Fruit fly (Drosophila melanogaster): ENCODE measurements around the gene CG11382.

Gene CG11382

DNA sequence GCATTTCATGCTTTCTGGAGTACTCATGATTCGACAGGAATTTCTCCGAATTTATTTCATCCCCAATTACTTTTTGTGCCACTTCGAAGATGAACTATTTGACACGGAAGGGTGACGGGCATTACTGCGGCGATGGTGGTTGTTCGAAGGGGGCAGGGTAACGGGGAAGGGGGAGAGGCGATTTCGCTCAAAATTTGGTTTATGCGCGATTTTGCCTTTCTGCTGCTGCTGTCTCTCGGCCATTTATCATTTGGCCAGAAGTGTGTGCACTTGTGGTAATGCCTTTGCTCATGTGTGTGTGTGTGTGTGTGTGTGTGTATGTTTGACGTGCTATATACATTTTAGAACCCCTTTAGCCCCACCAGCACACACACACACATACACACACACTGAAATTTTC, 43.2 kb downstream of the CG11382 start:
- TF ChIP-seq D1 (tag; optimal IDR thresholded peaks at IDR 0.05) (no peak), CG4496 (GFP tag; IDR thresholded peaks at IDR 0.05) (no peak), CG34367 (tag; optimal IDR thresholded peaks at IDR 0.05) (no peak), CG17806 (tag; optimal IDR thresholded peaks at IDR 0.05) (no peak), CG12605 (GFP tag; IDR thresholded peaks at IDR 0.05) (no peak), fd96Ca (GFP tag; IDR thresholded peaks at IDR 0.05) (no peak), rn (GFP tag; IDR thresholded peaks at IDR 0.05) (no peak), CG13204 (GFP tag; optimal IDR thresholded peaks at IDR 0.05) (no peak), CG9948 (tag; optimal IDR thresholded peaks at IDR 0.05) (no peak), CG8159 (tag; optimal IDR thresholded peaks at IDR 0.05) (no peak), CG32121 (GFP tag; IDR thresholded peaks at IDR 0.05) (no peak), Snoo (tag; optimal IDR thresholded peaks at IDR 0.05) (no peak)

DNA sequence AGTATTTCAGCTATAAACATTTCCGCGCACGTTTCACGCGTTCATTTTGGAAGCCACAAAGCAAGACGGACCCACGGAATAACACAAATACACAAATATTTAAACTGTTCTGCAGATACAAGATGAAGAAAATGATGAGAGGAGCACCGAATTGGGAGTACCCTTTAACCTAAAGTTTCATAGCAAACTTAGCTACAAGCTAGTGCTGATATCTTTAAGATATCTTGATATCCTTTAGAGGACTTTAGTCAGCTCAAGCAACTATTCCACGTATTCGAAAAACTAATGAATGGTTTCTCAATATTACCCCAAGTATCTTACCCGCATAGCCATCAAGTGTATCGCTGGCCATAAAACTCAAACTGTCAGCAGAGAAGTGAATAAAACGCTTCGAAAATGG, 46.4 kb downstream of the CG11382 start:
- TF ChIP-seq CG32121 (GFP tag; IDR thresholded peaks at IDR 0.05) (no peak), EcR (GFP tag; optimal IDR thresholded peaks at IDR 0.05) (no peak), CG14655 (GFP tag; optimal IDR thresholded peaks at IDR 0.05) (no peak), D1 (tag; optimal IDR thresholded peaks at IDR 0.05) (no peak), Ets98B (GFP tag; IDR thresholded peaks at IDR 0.05) (no peak), CG8159 (tag; optimal IDR thresholded peaks at IDR 0.05) (no peak), CG15710 (tag; optimal IDR thresholded peaks at IDR 0.05) (no peak), gl (tag; optimal IDR thresholded peaks at IDR 0.05) (no peak), CG34367 (tag; optimal IDR thresholded peaks at IDR 0.05) (no peak), CG17806 (tag; optimal IDR thresholded peaks at IDR 0.05) (no peak), CG13204 (GFP tag; optimal IDR thresholded peaks at IDR 0.05) (no peak), fd96Ca (GFP tag; IDR thresholded peaks at IDR 0.05) (no peak), CG9948 (tag; optimal IDR thresholded peaks at IDR 0.05) (no peak), rn (GFP tag; IDR thresholded peaks at IDR 0.05) (no peak), CG12605 (GFP tag; IDR thresholded peaks at IDR 0.05) (no peak), CG8301 (tag; optimal IDR thresholded peaks at IDR 0.05) (no peak), Pif1A (GFP tag; optimal IDR thresholded peaks at IDR 0.05) (no peak), CG10348 (GFP tag; IDR thresholded peaks at IDR 0.05) (no peak)

DNA sequence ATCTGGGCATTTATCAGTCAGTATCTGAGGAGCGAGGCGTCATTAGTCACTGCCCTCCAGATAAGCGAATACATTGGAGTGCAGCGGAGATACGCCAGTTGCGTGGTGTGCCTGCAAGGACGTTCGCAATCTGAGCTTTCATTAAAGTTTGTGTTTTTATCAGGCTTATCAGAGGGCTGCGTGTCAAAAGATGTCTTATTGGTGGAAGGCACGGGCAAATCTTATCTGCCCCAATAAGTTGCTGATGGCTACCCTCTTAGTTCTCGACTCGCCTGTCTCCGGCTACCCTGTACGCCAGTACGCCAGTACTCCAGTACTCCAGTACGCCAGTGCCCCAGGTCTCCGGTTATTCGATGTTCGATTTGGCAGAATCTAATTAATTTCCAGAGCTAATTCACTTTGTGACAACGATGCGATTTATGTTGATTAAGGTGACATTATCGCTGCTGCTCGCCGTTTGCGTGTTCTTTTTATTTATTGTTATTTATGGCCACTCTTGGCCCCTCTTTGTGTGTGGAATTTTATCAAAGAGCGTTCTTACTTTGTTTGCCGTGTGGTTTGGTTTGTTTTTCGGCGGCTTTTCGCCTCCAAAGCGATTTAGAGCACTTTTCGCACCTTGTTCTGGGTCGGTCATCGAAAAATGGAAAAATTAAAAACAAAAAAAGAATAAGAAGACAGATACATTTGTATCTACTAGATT, 47.1 kb downstream of the CG11382 start:
- TF ChIP-seq CG9948 (tag; optimal IDR thresholded peaks at IDR 0.05) (no peak), CG10348 (GFP tag; IDR thresholded peaks at IDR 0.05) (no peak)

DNA sequence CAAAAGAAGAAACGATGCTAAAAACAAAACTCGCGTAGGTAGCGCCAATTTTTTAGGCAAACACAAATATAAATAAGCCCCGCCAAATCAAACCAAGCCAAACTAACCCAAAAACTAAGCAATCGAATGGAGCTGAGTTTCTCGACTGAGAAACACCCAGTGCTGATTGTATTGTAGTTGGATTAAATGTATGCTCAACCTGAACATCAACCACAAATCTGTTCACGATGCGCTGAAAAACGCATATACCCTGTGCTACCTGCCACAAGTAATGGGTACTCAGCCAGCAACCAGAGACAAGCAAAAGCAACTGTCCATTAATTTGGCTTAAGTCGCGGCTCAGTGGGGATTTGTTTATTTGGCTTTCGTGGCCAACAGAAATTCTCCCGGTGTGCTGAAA, 50.6 kb downstream of the CG11382 start:
- no peak for TF ChIP-seq CG12605 (GFP tag; IDR thresholded peaks at IDR 0.05)
- no peak for TF ChIP-seq CG8159 (tag; optimal IDR thresholded peaks at IDR 0.05)
- TF ChIP-seq Ets98B (GFP tag; IDR thresholded peaks at IDR 0.05), result peak; percentile 40; the same call in 1 of the 2 replicates
